Worm (Caenorhabditis elegans) whole organism, early embryonic: ENCODE data around the gene F31B9.3.

Experiments
- F13C5.2 ChIP-seq: sonication (generic microtip); optimal IDR thresholded peaks from 2 replicates; lab custom pipeline; 2017; ENCODE audit warnings: mild to moderate bottlenecking, missing genetic modification characterization, inconsistent platforms, missing compliant biosample characterization
- aly-1 ChIP-seq: sonication (generic microtip); optimal IDR thresholded peaks from 2 replicates; lab custom pipeline; 2016; ENCODE audit warnings: missing genetic modification characterization, missing compliant biosample characterization
- hmbx-1 ChIP-seq: sonication (generic microtip); optimal IDR thresholded peaks from 2 replicates; lab custom pipeline; 2016; ENCODE audit warnings: mild to moderate bottlenecking, missing genetic modification characterization, missing compliant biosample characterization
- hmg-4 ChIP-seq: fragments of 200-800 bp; sonication (Bioruptor generic); optimal IDR thresholded peaks from 2 replicates; lab custom pipeline; 2018; ENCODE audit warnings: mild to moderate bottlenecking, missing genetic modification characterization, missing compliant biosample characterization
- scrt-1 ChIP-seq: fragments of 200-800 bp; sonication (Bioruptor generic); IDR thresholded peaks from 2 replicates; pipeline ENCODE4 v1.3.6; 2022; ENCODE audit warnings: missing genetic modification characterization, missing compliant biosample characterization
- tra-4 ChIP-seq: sonication (generic microtip); optimal IDR thresholded peaks from 2 replicates; lab custom pipeline; 2017; ENCODE audit warnings: missing genetic modification characterization, missing compliant biosample characterization

ce11 chrX:15912841-15913240 lies 10.7 kb upstream of the F31B9.3 start:
- TF ChIP-seq hmg-4 (GFP tag; lab: Kevin White, UChicago): no peak
- no peak for TF ChIP-seq hmbx-1
- TF ChIP-seq scrt-1 (GFP tag; lab: Robert Waterston, UW): no peak
- no peak for TF ChIP-seq aly-1 (tag; lab: Kevin White, UChicago)
- no peak for TF ChIP-seq tra-4 (tag; lab: Kevin White, UChicago)
- no peak for TF ChIP-seq F13C5.2 (tag; lab: Kevin White, UChicago)
